Comparison of ENCODE assay signal across 1 fruit fly cellular context in genomic region chrX:10397514-10398133, dm6.
TF ChIP-seq lines count a peak whose summit lies in the region.

No protein-coding gene starts in this region.

TF ChIP-seq in whole organism, embryonic, 481 proteins besides CTCF, POLR2A, EP300 and RAD21 (continued from another document):
- peak; percentile 65; the same call in 2 of the 3 replicates for TF ChIP-seq dysf (GFP tag; IDR thresholded peaks at IDR 0.05; lab: Robert Waterston, UW)
- TF ChIP-seq CG17612 (GFP tag; IDR thresholded peaks at IDR 0.05; lab: Robert Waterston, UW), result no peak
- peak; percentile 5 for TF ChIP-seq BtbVII (GFP tag; optimal IDR thresholded peaks at IDR 0.05; lab: Kevin White, UChicago)
- peak; percentile 53 for TF ChIP-seq CG12769 (tag; optimal IDR thresholded peaks at IDR 0.05; lab: Kevin White, UChicago)
- TF ChIP-seq chif (GFP tag; optimal IDR thresholded peaks at IDR 0.05; lab: Kevin White, UChicago), result no peak
- TF ChIP-seq prd (optimal IDR thresholded peaks at IDR 0.05; lab: Kevin White, UChicago), result no peak
- TF ChIP-seq prd (GFP tag; IDR thresholded peaks at IDR 0.05; lab: Robert Waterston, UW), result peak; percentile 50; the same call in 2 of the 3 replicates
- no peak for TF ChIP-seq nom (GFP tag; optimal IDR thresholded peaks at IDR 0.05; lab: Kevin White, UChicago)
- peak in 1 of 2 experiments; percentile 27 for TF ChIP-seq Hr51 (GFP tag; optimal IDR thresholded peaks at IDR 0.05; lab: Kevin White, UChicago)
- TF ChIP-seq CG10209 (GFP tag; optimal IDR thresholded peaks at IDR 0.05; lab: Kevin White, UChicago), result peak; percentile 31
- TF ChIP-seq CG7556 (GFP tag; optimal IDR thresholded peaks at IDR 0.05; lab: Kevin White, UChicago), result peak; percentile 32
- TF ChIP-seq fu2 (GFP tag; optimal IDR thresholded peaks at IDR 0.05; lab: Kevin White, UChicago), result no peak
- TF ChIP-seq CG7786 (GFP tag; optimal IDR thresholded peaks at IDR 0.05; lab: Kevin White, UChicago), result no peak
- no peak for TF ChIP-seq Blimp-1 (GFP tag; optimal IDR thresholded peaks at IDR 0.05; lab: Kevin White, UChicago)
- TF ChIP-seq CG9817 (tag; optimal IDR thresholded peaks at IDR 0.05; lab: Kevin White, UChicago), result peak; percentile 4
- peak; percentile 23 for TF ChIP-seq caup (GFP tag; optimal IDR thresholded peaks at IDR 0.05; lab: Kevin White, UChicago; ENCODE audit: severe bottlenecking)
- TF ChIP-seq ssp (GFP tag; IDR thresholded peaks at IDR 0.05; lab: Robert Waterston, UW), result peak; percentile 29; the same call in 1 of the 2 replicates
- TF ChIP-seq CG10147 (GFP tag; optimal IDR thresholded peaks at IDR 0.05; lab: Kevin White, UChicago), result peak; percentile 18
- TF ChIP-seq CG17359 (tag; optimal IDR thresholded peaks at IDR 0.05; lab: Kevin White, UChicago), result peak; percentile 35
- TF ChIP-seq Hmr (GFP tag; optimal IDR thresholded peaks at IDR 0.05; lab: Kevin White, UChicago), result peak; percentile 38
- TF ChIP-seq CG11696 (GFP tag; IDR thresholded peaks at IDR 0.05; lab: Robert Waterston, UW), result 0 out of 2 replicates have a peak, but pooled peaks have one; percentile 10
- TF ChIP-seq PHDP (tag; optimal IDR thresholded peaks at IDR 0.05; lab: Kevin White, UChicago), result peak; percentile 33
- TF ChIP-seq Deaf1 (tag; optimal IDR thresholded peaks at IDR 0.05; lab: Kevin White, UChicago), result peak; percentile 14
- TF ChIP-seq CG12942 (GFP tag; optimal IDR thresholded peaks at IDR 0.05; lab: Kevin White, UChicago), result no peak
- peak; percentile 71 for TF ChIP-seq cwo (GFP tag; optimal IDR thresholded peaks at IDR 0.05; lab: Kevin White, UChicago)
- no peak for TF ChIP-seq CG32767 (GFP tag; IDR thresholded peaks at IDR 0.05; lab: Robert Waterston, UW)
- no peak for TF ChIP-seq seq (GFP tag; IDR thresholded peaks at IDR 0.05; lab: Robert Waterston, UW)
- peak; percentile 64 for TF ChIP-seq CG18599 (GFP tag; optimal IDR thresholded peaks at IDR 0.05; lab: Kevin White, UChicago)
- peak; percentile 56 for TF ChIP-seq Meics (GFP tag; optimal IDR thresholded peaks at IDR 0.05; lab: Kevin White, UChicago)
- peak; percentile 73 for TF ChIP-seq sd (tag; optimal IDR thresholded peaks at IDR 0.05; lab: Kevin White, UChicago)
- TF ChIP-seq sisA (GFP tag; IDR thresholded peaks at IDR 0.05; lab: Robert Waterston, UW), result 0 out of 2 replicates have a peak, but pooled peaks have one; percentile 14
- no peak for TF ChIP-seq CG6654 (GFP tag; optimal IDR thresholded peaks at IDR 0.05; lab: Kevin White, UChicago)
- TF ChIP-seq CG13424 (tag; optimal IDR thresholded peaks at IDR 0.05; lab: Kevin White, UChicago), result peak; percentile 29
- 0 out of 2 replicates have a peak, but pooled peaks have one; percentile 12 for TF ChIP-seq wor (GFP tag; IDR thresholded peaks at IDR 0.05; lab: Robert Waterston, UW)
- TF ChIP-seq BEAF-32 (GFP tag; optimal IDR thresholded peaks at IDR 0.05; lab: Kevin White, UChicago), result no peak
- TF ChIP-seq CG9215 (GFP tag; IDR thresholded peaks at IDR 0.05; lab: Robert Waterston, UW), result peak; percentile 40; the same call in 1 of the 2 replicates
- TF ChIP-seq mld (GFP tag; IDR thresholded peaks at IDR 0.05; lab: Robert Waterston, UW; ENCODE audit: partially characterized antibody), result no peak
- TF ChIP-seq CG14667 (GFP tag; IDR thresholded peaks at IDR 0.05; lab: Robert Waterston, UW), result no peak
- TF ChIP-seq CG14014 (GFP tag; IDR thresholded peaks at IDR 0.05; lab: Robert Waterston, UW), result peak; percentile 51
- TF ChIP-seq gem (tag; optimal IDR thresholded peaks at IDR 0.05; lab: Kevin White, UChicago), result peak; percentile 50
- TF ChIP-seq Taf1 (GFP tag; IDR thresholded peaks at IDR 0.05; lab: Robert Waterston, UW), result peak; percentile 30; the same call in 1 of the 2 replicates
- TF ChIP-seq CG32532 (GFP tag; IDR thresholded peaks at IDR 0.05; lab: Robert Waterston, UW), result peak; percentile 67; the same call in 1 of the 2 replicates
- TF ChIP-seq CG6854 (GFP tag; optimal IDR thresholded peaks at IDR 0.05; lab: Kevin White, UChicago), result no peak
- peak; percentile 27; the same call in 1 of the 2 replicates for TF ChIP-seq ttk (GFP tag; IDR thresholded peaks at IDR 0.05; lab: Robert Waterston, UW)
- no peak for TF ChIP-seq crp (GFP tag; optimal IDR thresholded peaks at IDR 0.05; lab: Kevin White, UChicago)
- TF ChIP-seq slbo (GFP tag; IDR thresholded peaks at IDR 0.05; lab: Robert Waterston, UW), result peak; percentile 63
- TF ChIP-seq Eip74EF (GFP tag; optimal IDR thresholded peaks at IDR 0.05; lab: Kevin White, UChicago), result peak in 1 of 2 experiments; percentile 2
- peak; percentile 42; the same call in 1 of the 2 replicates for TF ChIP-seq al (GFP tag; IDR thresholded peaks at IDR 0.05; lab: Robert Waterston, UW)
- peak; percentile 43 for TF ChIP-seq Fer1 (GFP tag; optimal IDR thresholded peaks at IDR 0.05; lab: Kevin White, UChicago)
- no peak for TF ChIP-seq ap (GFP tag; IDR thresholded peaks at IDR 0.05; lab: Robert Waterston, UW)
- TF ChIP-seq bab2 (GFP tag; optimal IDR thresholded peaks at IDR 0.05; lab: Kevin White, UChicago), result no peak
- TF ChIP-seq CG34224 (GFP tag; IDR thresholded peaks at IDR 0.05; lab: Robert Waterston, UW; ENCODE audit: partially characterized antibody), result no peak
- no peak for TF ChIP-seq odd (GFP tag; optimal IDR thresholded peaks at IDR 0.05; lab: Kevin White, UChicago)
- no peak for TF ChIP-seq ab (GFP tag; optimal IDR thresholded peaks at IDR 0.05; lab: Kevin White, UChicago)
- TF ChIP-seq CG12071 (GFP tag; optimal IDR thresholded peaks at IDR 0.05; lab: Kevin White, UChicago), result no peak
- peak; percentile 63 for TF ChIP-seq CG2678 (tag; optimal IDR thresholded peaks at IDR 0.05; lab: Kevin White, UChicago)
- peak; percentile 46 for TF ChIP-seq CG9932 (GFP tag; IDR thresholded peaks at IDR 0.05; lab: Robert Waterston, UW)
- TF ChIP-seq YL-1 (GFP tag; optimal IDR thresholded peaks at IDR 0.05; lab: Kevin White, UChicago), result no peak
- TF ChIP-seq gro (GFP tag; optimal IDR thresholded peaks at IDR 0.05; lab: Kevin White, UChicago), result no peak
- TF ChIP-seq D19B (GFP tag; optimal IDR thresholded peaks at IDR 0.05; lab: Kevin White, UChicago), result peak; percentile 65
- peak; percentile 20 for TF ChIP-seq CG9727 (GFP tag; optimal IDR thresholded peaks at IDR 0.05; lab: Kevin White, UChicago)
- peak; percentile 35 for TF ChIP-seq nmo (GFP tag; optimal IDR thresholded peaks at IDR 0.05; lab: Kevin White, UChicago)
- peak; percentile 20 for TF ChIP-seq Sox102F (GFP tag; optimal IDR thresholded peaks at IDR 0.05; lab: Kevin White, UChicago)
- TF ChIP-seq cad (GFP tag; optimal IDR thresholded peaks at IDR 0.05; lab: Kevin White, UChicago), result no peak
- peak; percentile 30 for TF ChIP-seq CG10366 (GFP tag; IDR thresholded peaks at IDR 0.05; lab: Robert Waterston, UW)
- peak; percentile 24 for TF ChIP-seq HHEX (GFP tag; optimal IDR thresholded peaks at IDR 0.05; lab: Kevin White, UChicago)
- TF ChIP-seq Xrp1 (GFP tag; IDR thresholded peaks at IDR 0.05; lab: Robert Waterston, UW), result 0 out of 2 replicates have a peak, but pooled peaks have one; percentile 38
- TF ChIP-seq CG11504 (tag; optimal IDR thresholded peaks at IDR 0.05; lab: Kevin White, UChicago), result peak; percentile 51
- no peak for TF ChIP-seq D (optimal IDR thresholded peaks at IDR 0.05; lab: Kevin White, UChicago)
- no peak for TF ChIP-seq D (GFP tag; optimal IDR thresholded peaks at IDR 0.05; lab: Kevin White, UChicago)
- TF ChIP-seq Oli (tag; optimal IDR thresholded peaks at IDR 0.05; lab: Kevin White, UChicago), result peak; percentile 28
- TF ChIP-seq ATbp (GFP tag; optimal IDR thresholded peaks at IDR 0.05; lab: Kevin White, UChicago), result peak; percentile 5
- peak; percentile 81 for TF ChIP-seq exex (tag; optimal IDR thresholded peaks at IDR 0.05; lab: Kevin White, UChicago)
- no peak for TF ChIP-seq CG13287 (GFP tag; IDR thresholded peaks at IDR 0.05; lab: Robert Waterston, UW; ENCODE audit: partially characterized antibody)
